Worm (Caenorhabditis elegans) whole organism, L4/young adult: Measurements from ENCODE around the gene T12G3.2.

Source experiments
- dao-5 ChIP-seq: sonication (generic microtip); optimal IDR thresholded peaks from 2 replicates; lab custom pipeline; 2016; ENCODE audit warnings: missing genotype, missing genetic modification characterization, moderate library complexity, missing compliant biosample characterization
- him-1 ChIP-seq: sonication (generic microtip); optimal IDR thresholded peaks from 2 replicates; lab custom pipeline; 2016; ENCODE audit warnings: missing genotype, missing genetic modification reagents, missing genetic modification characterization, missing compliant biosample characterization

DNA sequence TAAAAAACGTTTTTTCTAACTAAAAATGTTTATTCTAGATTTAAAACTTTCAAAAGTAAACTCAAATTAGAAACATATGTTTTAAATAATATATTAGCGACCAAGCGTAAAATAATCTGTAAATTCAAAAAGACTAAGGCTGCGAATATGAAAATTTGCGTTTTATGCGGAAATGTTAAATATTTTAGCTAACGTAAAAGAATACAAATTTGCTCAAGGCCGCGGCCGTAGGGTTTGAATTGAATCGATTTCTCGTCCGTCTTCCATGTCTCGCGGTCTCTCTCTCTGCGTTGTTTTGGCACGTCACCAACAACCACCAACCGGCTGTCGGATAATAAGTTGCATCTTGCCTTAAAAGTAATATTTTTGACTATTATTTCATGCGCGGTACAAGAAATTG, 47.1 kb upstream of the T12G3.2 start, which contains the start of gene F11A10.5:
- TF ChIP-seq him-1 (tag; lab: Kevin White, UChicago) (no peak), dao-5 (tag; lab: Kevin White, UChicago) (no peak)
